Fruit fly (Drosophila melanogaster): ENCODE data around the gene CG10467.

dm6 chr3L:6130944-6131343 lies 36.4 kb upstream of the CG10467 start, which contains the start of gene Lcp65Ag3:
- TF ChIP-seq h (GFP tag; optimal IDR thresholded peaks at IDR 0.05), result no peak
- TF ChIP-seq Abd-B (GFP tag; optimal IDR thresholded peaks at IDR 0.05), result no peak
- TF ChIP-seq pan (optimal IDR thresholded peaks at IDR 0.05), result no peak
- no peak for TF ChIP-seq CrebA (GFP tag; optimal IDR thresholded peaks at IDR 0.05; ENCODE audit: borderline replicate concordance)
